Fruit fly (Drosophila melanogaster): ENCODE measurements around the gene PolD1.

Gene PolD1

dm6 chr3L:15940823-15941222, 46.8 kb downstream of the PolD1 start (continued):
- no peak for TF ChIP-seq hbn (GFP tag; IDR thresholded peaks at IDR 0.05; ENCODE audit: partially characterized antibody)
- peak; percentile 65 for TF ChIP-seq grau (tag; optimal IDR thresholded peaks at IDR 0.05)
- TF ChIP-seq CG4820 (GFP tag; optimal IDR thresholded peaks at IDR 0.05): peak; percentile 58
- no peak for TF ChIP-seq CG13287 (GFP tag; IDR thresholded peaks at IDR 0.05; ENCODE audit: partially characterized antibody)
- peak; percentile 69 for TF ChIP-seq ara (GFP tag; IDR thresholded peaks at IDR 0.05)
- TF ChIP-seq al (GFP tag; IDR thresholded peaks at IDR 0.05): 0 out of 2 replicates have a peak, but pooled peaks have one; percentile 19
- no peak for TF ChIP-seq her (GFP tag; optimal IDR thresholded peaks at IDR 0.05)
- TF ChIP-seq pzg (GFP tag; optimal IDR thresholded peaks at IDR 0.05): no peak
- TF ChIP-seq tap (tag; optimal IDR thresholded peaks at IDR 0.05): peak; percentile 82
- TF ChIP-seq CG3281 (GFP tag; optimal IDR thresholded peaks at IDR 0.05): no peak
- peak; percentile 66 for TF ChIP-seq CG15269 (tag; optimal IDR thresholded peaks at IDR 0.05)
- 0 out of 2 replicates have a peak, but pooled peaks have one; percentile 12 for TF ChIP-seq Gsc (GFP tag; IDR thresholded peaks at IDR 0.05)
- TF ChIP-seq ind (GFP tag; optimal IDR thresholded peaks at IDR 0.05): peak; percentile 52
- no peak for TF ChIP-seq MBD-R2 (GFP tag; IDR thresholded peaks at IDR 0.05)
- TF ChIP-seq Elba2 (GFP tag; optimal IDR thresholded peaks at IDR 0.05): no peak
- TF ChIP-seq Neu2 (GFP tag; optimal IDR thresholded peaks at IDR 0.05; ENCODE audit: borderline replicate concordance): no peak
- no peak for TF ChIP-seq CHES-1-like (GFP tag; optimal IDR thresholded peaks at IDR 0.05)
- no peak for TF ChIP-seq unc-4 (GFP tag; IDR thresholded peaks at IDR 0.05; ENCODE audit: partially characterized antibody)
- peak; percentile 67; the same call in 2 of the 3 replicates for TF ChIP-seq croc (GFP tag; conservative IDR thresholded peaks at IDR 0.05)
- TF ChIP-seq CG9437 (GFP tag; optimal IDR thresholded peaks at IDR 0.05): peak; percentile 41
- peak; percentile 67 for TF ChIP-seq CG6689 (GFP tag; IDR thresholded peaks at IDR 0.05)
- peak; percentile 57 for TF ChIP-seq CoRest (tag; optimal IDR thresholded peaks at IDR 0.05)
- no peak for TF ChIP-seq maf-S (GFP tag; optimal IDR thresholded peaks at IDR 0.05)
- TF ChIP-seq disco-r (GFP tag; optimal IDR thresholded peaks at IDR 0.05): no peak
- TF ChIP-seq sob (GFP tag; IDR thresholded peaks at IDR 0.05): no peak
- no peak for TF ChIP-seq z (GFP tag; IDR thresholded peaks at IDR 0.05)
- TF ChIP-seq Fer1 (GFP tag; optimal IDR thresholded peaks at IDR 0.05): peak; percentile 31
- TF ChIP-seq CG2129 (GFP tag; IDR thresholded peaks at IDR 0.05; ENCODE audit: partially characterized antibody): no peak
- TF ChIP-seq Sox100B (GFP tag; optimal IDR thresholded peaks at IDR 0.05): peak; percentile 77
- no peak for TF ChIP-seq MESR4 (GFP tag; optimal IDR thresholded peaks at IDR 0.05)
- peak; percentile 35 for TF ChIP-seq Mes4 (GFP tag; optimal IDR thresholded peaks at IDR 0.05)
- no peak for TF ChIP-seq CG3847 (GFP tag; IDR thresholded peaks at IDR 0.05)
- peak; percentile 37 for TF ChIP-seq org-1 (GFP tag; optimal IDR thresholded peaks at IDR 0.05)
- peak; percentile 25 for TF ChIP-seq CG9609 (GFP tag; optimal IDR thresholded peaks at IDR 0.05)
- no peak; the same call in 1 of the 2 replicates for TF ChIP-seq vvl (GFP tag; IDR thresholded peaks at IDR 0.05)
- peak; percentile 68 for TF ChIP-seq stc (GFP tag; IDR thresholded peaks at IDR 0.05)
- TF ChIP-seq CG3838 (GFP tag; optimal IDR thresholded peaks at IDR 0.05): no peak
- peak; percentile 31 for TF ChIP-seq CG12104 (GFP tag; optimal IDR thresholded peaks at IDR 0.05)
- 0 out of 2 replicates have a peak, but pooled peaks have one; percentile 36 for TF ChIP-seq H2.0 (GFP tag; IDR thresholded peaks at IDR 0.05)
- TF ChIP-seq CG4360 (GFP tag; IDR thresholded peaks at IDR 0.05): no peak
- no peak for TF ChIP-seq CG11560 (tag; IDR thresholded peaks at IDR 0.05)
- no peak for TF ChIP-seq insv (GFP tag; optimal IDR thresholded peaks at IDR 0.05)
- no peak for TF ChIP-seq bowl (GFP tag; IDR thresholded peaks at IDR 0.05)
- TF ChIP-seq CG4707 (GFP tag; optimal IDR thresholded peaks at IDR 0.05): peak; percentile 44
- TF ChIP-seq dm (GFP tag; optimal IDR thresholded peaks at IDR 0.05): no peak
- TF ChIP-seq hb (GFP tag; IDR thresholded peaks at IDR 0.05; ENCODE audit: partially characterized antibody): no peak
- TF ChIP-seq Ets97D (GFP tag; optimal IDR thresholded peaks at IDR 0.05): peak; percentile 12
- peak; percentile 15 for TF ChIP-seq CG2120 (GFP tag; optimal IDR thresholded peaks at IDR 0.05)
- no peak for TF ChIP-seq CG4404 (GFP tag; IDR thresholded peaks at IDR 0.05)
- no peak for TF ChIP-seq tll (GFP tag; optimal IDR thresholded peaks at IDR 0.05)
- peak; percentile 34 for TF ChIP-seq Max (GFP tag; optimal IDR thresholded peaks at IDR 0.05)
